Fruit fly (Drosophila melanogaster): ENCODE results near the gene Hr38.
A peak's percentile ranks its signal among the peaks of the same experiment; 100 is the strongest.

The Hr38 gene

dm6 chr2L:20714468-20715404 lies at the start of gene Hr38:
Gene Hr38 (minus strand): TSS chr2L:20714588.
- TF ChIP-seq CG7101 (tag; optimal IDR thresholded peaks at IDR 0.05) (no peak), cic (GFP tag; optimal IDR thresholded peaks at IDR 0.05) (peak; percentile 56), Mnt (GFP tag; optimal IDR thresholded peaks at IDR 0.05) (peak; percentile 49), tj (GFP tag; optimal IDR thresholded peaks at IDR 0.05) (no peak), Crg-1 (GFP tag; optimal IDR thresholded peaks at IDR 0.05) (no peak), CG7045 (GFP tag; optimal IDR thresholded peaks at IDR 0.05) (peak; percentile 49), CG1620 (GFP tag; optimal IDR thresholded peaks at IDR 0.05) (no peak), bab1 (GFP tag; optimal IDR thresholded peaks at IDR 0.05) (peak; percentile 1), toe (GFP tag; optimal IDR thresholded peaks at IDR 0.05) (peak; percentile 10), Hr96 (GFP tag; optimal IDR thresholded peaks at IDR 0.05) (peak; percentile 31), kay (GFP tag; ENCODE audit: borderline replicate concordance) (peak; percentile 73), CG33017 (tag; optimal IDR thresholded peaks at IDR 0.05) (peak; percentile 40), CG14711 (tag; optimal IDR thresholded peaks at IDR 0.05) (peak; percentile 22), cnc (optimal IDR thresholded peaks at IDR 0.05) (no peak), CG12768 (GFP tag; optimal IDR thresholded peaks at IDR 0.05) (peak; percentile 35)

dm6 chr2L:20761951-20762538 lies 47.7 kb upstream of the Hr38 start:
- TF ChIP-seq kay (GFP tag; ENCODE audit: borderline replicate concordance): peak; percentile 88
- peak; percentile 91 for TF ChIP-seq CG7101 (tag; optimal IDR thresholded peaks at IDR 0.05)
- TF ChIP-seq CG7045 (GFP tag; optimal IDR thresholded peaks at IDR 0.05): peak; percentile 88
- peak; percentile 28 for TF ChIP-seq Clk (GFP tag; optimal IDR thresholded peaks at IDR 0.05)
- TF ChIP-seq bab1 (GFP tag; optimal IDR thresholded peaks at IDR 0.05): peak; percentile 94
- TF ChIP-seq CG14711 (tag; optimal IDR thresholded peaks at IDR 0.05): peak; percentile 86
- peak; percentile 69 for TF ChIP-seq CG5204 (GFP tag; optimal IDR thresholded peaks at IDR 0.05)
- peak; percentile 44 for TF ChIP-seq Hr96 (GFP tag; optimal IDR thresholded peaks at IDR 0.05)
- peak; percentile 20 for TF ChIP-seq cic (GFP tag; optimal IDR thresholded peaks at IDR 0.05)
- TF ChIP-seq toe (GFP tag; optimal IDR thresholded peaks at IDR 0.05): peak; percentile 70
- peak; percentile 95 for TF ChIP-seq CG33017 (tag; optimal IDR thresholded peaks at IDR 0.05)
- TF ChIP-seq CG12768 (GFP tag; optimal IDR thresholded peaks at IDR 0.05): peak; percentile 73
- peak; percentile 50 for TF ChIP-seq Crg-1 (GFP tag; optimal IDR thresholded peaks at IDR 0.05)
- peak; percentile 88 for TF ChIP-seq tj (GFP tag; optimal IDR thresholded peaks at IDR 0.05)
- TF ChIP-seq cnc (optimal IDR thresholded peaks at IDR 0.05): no peak
- peak; percentile 45 for TF ChIP-seq Mnt (GFP tag; optimal IDR thresholded peaks at IDR 0.05)
- peak; percentile 61 for TF ChIP-seq ovo (GFP tag; optimal IDR thresholded peaks at IDR 0.05)
- peak; percentile 61 for TF ChIP-seq CG1620 (GFP tag; optimal IDR thresholded peaks at IDR 0.05)
- TF ChIP-seq CG11617 (GFP tag; optimal IDR thresholded peaks at IDR 0.05): peak; percentile 90
- peak; percentile 62 for TF ChIP-seq pad (GFP tag; optimal IDR thresholded peaks at IDR 0.05)

dm6 chr2L:20760956-20761355 lies 46.6 kb upstream of the Hr38 start:
- peak; percentile 8 for TF ChIP-seq Mnt (GFP tag; optimal IDR thresholded peaks at IDR 0.05)
- TF ChIP-seq cic (GFP tag; optimal IDR thresholded peaks at IDR 0.05): peak; percentile 15
- peak; percentile 91 for TF ChIP-seq ovo (GFP tag; optimal IDR thresholded peaks at IDR 0.05)
- no peak for TF ChIP-seq bab1 (GFP tag; optimal IDR thresholded peaks at IDR 0.05)
- TF ChIP-seq cnc (optimal IDR thresholded peaks at IDR 0.05): peak; percentile 45 to 87

dm6 chr2L:20759809-20760485 lies 45.6 kb upstream of the Hr38 start:
- TF ChIP-seq CG5204 (GFP tag; optimal IDR thresholded peaks at IDR 0.05) (peak; percentile 16), toe (GFP tag; optimal IDR thresholded peaks at IDR 0.05) (peak; percentile 13), CG1620 (GFP tag; optimal IDR thresholded peaks at IDR 0.05) (no peak), CG11617 (GFP tag; optimal IDR thresholded peaks at IDR 0.05) (peak; percentile 47), CG7101 (tag; optimal IDR thresholded peaks at IDR 0.05) (peak; percentile 76), Crg-1 (GFP tag; optimal IDR thresholded peaks at IDR 0.05) (no peak), Mnt (GFP tag; optimal IDR thresholded peaks at IDR 0.05) (no peak), CG33017 (tag; optimal IDR thresholded peaks at IDR 0.05) (peak; percentile 67), tj (GFP tag; optimal IDR thresholded peaks at IDR 0.05) (no peak), kay (GFP tag; ENCODE audit: borderline replicate concordance) (no peak), CG12768 (GFP tag; optimal IDR thresholded peaks at IDR 0.05) (peak; percentile 54), CG14711 (tag; optimal IDR thresholded peaks at IDR 0.05) (peak; percentile 53), ovo (GFP tag; optimal IDR thresholded peaks at IDR 0.05) (no peak), CG7045 (GFP tag; optimal IDR thresholded peaks at IDR 0.05) (peak; percentile 31), cnc (optimal IDR thresholded peaks at IDR 0.05) (no peak), cic (GFP tag; optimal IDR thresholded peaks at IDR 0.05) (no peak), bab1 (GFP tag; optimal IDR thresholded peaks at IDR 0.05) (peak; percentile 56), Clk (GFP tag; optimal IDR thresholded peaks at IDR 0.05) (no peak), Hr96 (GFP tag; optimal IDR thresholded peaks at IDR 0.05) (no peak), pad (GFP tag; optimal IDR thresholded peaks at IDR 0.05) (no peak)

dm6 chr2L:20758847-20759465 lies 44.6 kb upstream of the Hr38 start:
- TF ChIP-seq cnc (optimal IDR thresholded peaks at IDR 0.05) (peak in 1 of 2 experiments; percentile 53), Hr96 (GFP tag; optimal IDR thresholded peaks at IDR 0.05) (no peak), CG5204 (GFP tag; optimal IDR thresholded peaks at IDR 0.05) (peak; percentile 1), CG14711 (tag; optimal IDR thresholded peaks at IDR 0.05) (peak; percentile 48), CG11617 (GFP tag; optimal IDR thresholded peaks at IDR 0.05) (no peak), CG7045 (GFP tag; optimal IDR thresholded peaks at IDR 0.05) (peak; percentile 19), kay (GFP tag; ENCODE audit: borderline replicate concordance) (no peak), bab1 (GFP tag; optimal IDR thresholded peaks at IDR 0.05) (peak; percentile 6), pad (GFP tag; optimal IDR thresholded peaks at IDR 0.05) (no peak)

Data from whole organism, adult.